Fruit fly (Drosophila melanogaster): ENCODE results near the gene CG7900.

Gene CG7900

DNA sequence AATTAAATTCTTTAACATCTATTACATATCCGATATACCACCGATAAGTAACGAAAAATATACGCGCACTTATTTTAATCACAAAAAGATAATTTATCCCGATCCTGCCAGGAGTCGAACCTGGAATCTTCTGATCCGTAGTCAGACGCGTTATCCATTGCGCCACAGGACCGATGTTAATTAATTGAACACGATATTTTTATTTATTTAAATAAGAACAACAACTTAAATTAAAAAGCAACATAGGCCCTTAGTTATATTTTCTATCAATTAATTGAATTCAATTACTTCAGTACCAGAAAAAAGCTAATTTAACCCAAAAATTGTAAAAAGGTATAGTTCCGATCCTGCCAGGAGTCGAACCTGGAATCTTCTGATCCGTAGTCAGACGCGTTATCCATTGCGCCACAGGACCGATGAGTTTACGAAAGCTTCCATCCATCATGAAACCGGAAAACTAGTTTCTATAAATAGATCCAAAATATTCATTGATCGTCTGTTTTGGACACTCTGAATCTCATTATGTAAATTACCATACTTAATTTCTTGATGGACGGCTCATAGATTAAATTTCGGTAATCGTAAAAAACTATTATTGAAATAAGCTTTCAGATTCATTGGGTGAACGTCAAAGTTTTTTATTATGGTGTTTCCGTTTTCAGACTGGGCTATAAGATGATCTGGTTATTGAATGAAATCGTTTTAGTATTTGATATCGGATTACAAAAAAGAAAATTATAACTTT lies 46.9 kb downstream of the CG7900 start (continued):
- TF ChIP-seq CG2678 (tag; optimal IDR thresholded peaks at IDR 0.05): no peak
- no peak for TF ChIP-seq trem (tag; optimal IDR thresholded peaks at IDR 0.05)
- peak; percentile 97 for TF ChIP-seq Bdp1 (GFP tag; optimal IDR thresholded peaks at IDR 0.05)
- TF ChIP-seq CG2889 (GFP tag; IDR thresholded peaks at IDR 0.05): no peak
- no peak for TF ChIP-seq sna (GFP tag; IDR thresholded peaks at IDR 0.05; ENCODE audit: partially characterized antibody)
- TF ChIP-seq CG4820 (GFP tag; optimal IDR thresholded peaks at IDR 0.05): no peak
- peak; percentile 81 for TF ChIP-seq Bgb (GFP tag; IDR thresholded peaks at IDR 0.05; ENCODE audit: partially characterized antibody)
- peak; percentile 77 for TF ChIP-seq HLH4C (GFP tag; IDR thresholded peaks at IDR 0.05; ENCODE audit: partially characterized antibody)
- peak; percentile 72 for TF ChIP-seq Scr (GFP tag; IDR thresholded peaks at IDR 0.05; ENCODE audit: partially characterized antibody)
- peak; percentile 58; the same call in 2 of the 3 replicates for TF ChIP-seq knrl (GFP tag; IDR thresholded peaks at IDR 0.05; ENCODE audit: partially characterized antibody)
- no peak for TF ChIP-seq CG15073 (GFP tag; optimal IDR thresholded peaks at IDR 0.05)
- TF ChIP-seq wor (GFP tag; IDR thresholded peaks at IDR 0.05): no peak
- no peak for TF ChIP-seq CG10979 (tag; optimal IDR thresholded peaks at IDR 0.05)
- peak; percentile 95 for TF ChIP-seq abd-A (tag; optimal IDR thresholded peaks at IDR 0.05)
- TF ChIP-seq vvl (GFP tag; IDR thresholded peaks at IDR 0.05): peak; percentile 87
- TF ChIP-seq chinmo (GFP tag; IDR thresholded peaks at IDR 0.05; ENCODE audit: partially characterized antibody): 0 out of 4 replicates have a peak, but pooled peaks have one; percentile 9
- TF ChIP-seq CG16813 (GFP tag; IDR thresholded peaks at IDR 0.05; ENCODE audit: partially characterized antibody): peak; percentile 85
- peak; percentile 91 for TF ChIP-seq Opbp (GFP tag; IDR thresholded peaks at IDR 0.05; ENCODE audit: partially characterized antibody)
- peak; percentile 83; the same call in 1 of the 3 replicates for TF ChIP-seq mld (GFP tag; IDR thresholded peaks at IDR 0.05; ENCODE audit: partially characterized antibody)
- TF ChIP-seq nerfin-2 (GFP tag; IDR thresholded peaks at IDR 0.05; ENCODE audit: partially characterized antibody): peak; percentile 87
- no peak for TF ChIP-seq CG18619 (GFP tag; optimal IDR thresholded peaks at IDR 0.05)
- peak; percentile 13 for TF ChIP-seq oc (tag; optimal IDR thresholded peaks at IDR 0.05)
- TF ChIP-seq Doc3 (GFP tag; IDR thresholded peaks at IDR 0.05; ENCODE audit: partially characterized antibody): peak; percentile 35; the same call in 1 of the 3 replicates
- no peak for TF ChIP-seq GATAe (GFP tag; conservative IDR thresholded peaks at IDR 0.05)
- no peak for TF ChIP-seq Hmx (GFP tag; optimal IDR thresholded peaks at IDR 0.05)
- TF ChIP-seq inv (GFP tag; IDR thresholded peaks at IDR 0.05; ENCODE audit: partially characterized antibody): peak; percentile 47; the same call in 1 of the 2 replicates
- peak; percentile 67; the same call in 2 of the 3 replicates for TF ChIP-seq CG14860 (GFP tag; IDR thresholded peaks at IDR 0.05; ENCODE audit: partially characterized antibody)
- no peak for TF ChIP-seq CG30431 (GFP tag; optimal IDR thresholded peaks at IDR 0.05)
- peak; percentile 30 for TF ChIP-seq Med (GFP tag)
- no peak for TF ChIP-seq dati (GFP tag; IDR thresholded peaks at IDR 0.05)
- 0 out of 2 replicates have a peak, but pooled peaks have one; percentile 41 for TF ChIP-seq unc-4 (GFP tag; IDR thresholded peaks at IDR 0.05; ENCODE audit: partially characterized antibody)
- no peak for TF ChIP-seq CG6689 (GFP tag; IDR thresholded peaks at IDR 0.05)
- TF ChIP-seq CG13894 (tag; optimal IDR thresholded peaks at IDR 0.05): peak; percentile 13
- peak; percentile 61 for TF ChIP-seq sens (GFP tag)
- TF ChIP-seq Ets65A (GFP tag): no peak
- TF ChIP-seq slbo (GFP tag; IDR thresholded peaks at IDR 0.05): no peak
- TF ChIP-seq hbn (GFP tag; IDR thresholded peaks at IDR 0.05; ENCODE audit: partially characterized antibody): no peak
- peak; percentile 67; the same call in 1 of the 2 replicates for TF ChIP-seq ato (GFP tag; IDR thresholded peaks at IDR 0.05; ENCODE audit: partially characterized antibody)
- no peak for TF ChIP-seq NC2α (GFP tag; optimal IDR thresholded peaks at IDR 0.05)
- no peak for TF ChIP-seq ftz-f1 (GFP tag; optimal IDR thresholded peaks at IDR 0.05)
- TF ChIP-seq CG11398 (GFP tag; optimal IDR thresholded peaks at IDR 0.05): no peak
- peak; percentile 92 for TF ChIP-seq CG42726 (GFP tag; IDR thresholded peaks at IDR 0.05; ENCODE audit: partially characterized antibody)
- TF ChIP-seq tna (GFP tag; IDR thresholded peaks at IDR 0.05; ENCODE audit: partially characterized antibody): peak; percentile 62
- no peak for TF ChIP-seq gce (GFP tag; IDR thresholded peaks at IDR 0.05)
- TF ChIP-seq Awh (GFP tag; IDR thresholded peaks at IDR 0.05): peak; percentile 78
- TF ChIP-seq exex (tag; optimal IDR thresholded peaks at IDR 0.05): peak; percentile 63
- TF ChIP-seq zen (tag; optimal IDR thresholded peaks at IDR 0.05): peak; percentile 51

All from whole organism, embryonic.